Fruit fly (Drosophila melanogaster): ENCODE measurements around the gene CG10300.

DNA sequence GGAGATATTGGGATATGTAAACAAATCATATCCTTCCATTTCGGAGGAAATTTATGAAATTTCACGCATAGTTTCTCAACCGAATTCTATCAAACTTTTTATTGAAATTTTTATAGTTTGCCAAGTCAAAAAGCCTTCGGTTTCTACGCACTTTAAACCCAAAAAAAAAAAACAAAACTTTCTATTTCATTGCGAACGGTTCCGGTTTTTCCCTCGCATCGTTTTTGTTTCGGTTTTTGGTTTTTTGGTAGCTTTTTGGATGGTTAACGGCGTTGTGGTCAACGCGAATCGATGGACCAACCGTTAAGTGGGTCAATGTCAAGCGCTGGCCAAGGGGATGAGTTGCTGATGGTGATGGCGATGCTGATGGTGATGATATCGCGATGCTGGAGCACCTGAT lies 29.6 kb downstream of the CG10300 start:
- no peak for TF ChIP-seq CG5204 (GFP tag; optimal IDR thresholded peaks at IDR 0.05)
- no peak for TF ChIP-seq CG1620 (GFP tag; optimal IDR thresholded peaks at IDR 0.05)
- no peak for TF ChIP-seq CG14711 (tag; optimal IDR thresholded peaks at IDR 0.05)
